Worm (Caenorhabditis elegans) whole organism, L3 larva: ENCODE results near the gene fig-1.

Experiments
- R02D3.7 ChIP-seq: fragments of 150-350 bp; optimal IDR thresholded peaks from 2 replicates; lab custom pipeline; 2014; ENCODE audit warnings: missing biosample characterization, missing genetic modification characterization
- ZK546.5 ChIP-seq: sonication (generic microtip); optimal IDR thresholded peaks from 2 replicates; lab custom pipeline; 2017; ENCODE audit warnings: missing biosample characterization, missing genetic modification characterization
- ama-1 ChIP-seq: fragments of 150-350 bp; optimal IDR thresholded peaks from 2 replicates; lab custom pipeline; 2018
- ceh-9 ChIP-seq: sonication (generic microtip); optimal IDR thresholded peaks from 2 replicates; lab custom pipeline; 2018; ENCODE audit warnings: missing biosample characterization, missing genetic modification characterization
- daf-12 ChIP-seq: fragments of 150-350 bp; optimal IDR thresholded peaks from 2 replicates; lab custom pipeline; 2014; ENCODE audit warnings: missing biosample characterization, missing genetic modification reagents, missing genetic modification characterization
- egl-27 ChIP-seq: sonication (generic microtip); optimal IDR thresholded peaks from 4 replicates; lab custom pipeline; 2017; ENCODE audit warnings: missing biosample characterization, missing genetic modification reagents, missing genetic modification characterization
- egl-5 ChIP-seq: fragments of 150-350 bp; optimal IDR thresholded peaks from 2 replicates; lab custom pipeline; 2017; ENCODE audit warnings: missing biosample characterization, missing genetic modification reagents, missing genetic modification characterization, inconsistent platforms
- elt-1 ChIP-seq: fragments of 150-350 bp; optimal IDR thresholded peaks from 2 replicates; lab custom pipeline; 2014; ENCODE audit warnings: missing biosample characterization, missing genetic modification characterization
- elt-3 ChIP-seq, 3 experiments: fragments of 150-350 bp in 1 of 3; sonication (generic microtip) in 2 of 3; optimal IDR thresholded peaks; 2 replicates in 2 of 3; 4 replicates in 1 of 3; lab custom pipeline; 2014 to 2017; ENCODE audit warnings: missing biosample characterization in 3 of 3, missing genetic modification characterization in 3 of 3
- eor-1 ChIP-seq, 2 experiments: fragments of 150-350 bp; optimal IDR thresholded peaks; 2 replicates each; lab custom pipeline; 2014 to 2018; ENCODE audit warnings: missing biosample characterization in 2 of 2, missing genetic modification characterization in 2 of 2
- fkh-10 ChIP-seq: sonication (generic microtip); optimal IDR thresholded peaks from 2 replicates; lab custom pipeline; 2017; ENCODE audit warnings: missing biosample characterization, missing genetic modification reagents, missing genetic modification characterization
- fos-1 ChIP-seq: fragments of 150-350 bp; optimal IDR thresholded peaks from 2 replicates; lab custom pipeline; 2014; ENCODE audit warnings: missing biosample characterization, missing genetic modification characterization
- hmg-11 ChIP-seq: sonication (generic microtip); optimal IDR thresholded peaks from 2 replicates; lab custom pipeline; 2016; ENCODE audit warnings: missing genetic modification characterization, missing compliant biosample characterization
- jun-1 ChIP-seq: fragments of 150-350 bp; optimal IDR thresholded peaks from 2 replicates; lab custom pipeline; 2014; ENCODE audit warnings: missing biosample characterization, missing genetic modification reagents, missing genetic modification characterization
- lin-39 ChIP-seq: fragments of 150-350 bp; optimal IDR thresholded peaks from 2 replicates; lab custom pipeline; 2018; ENCODE audit warnings: missing biosample characterization, missing genetic modification reagents, missing genetic modification characterization
- lsy-12 ChIP-seq: sonication (generic microtip); optimal IDR thresholded peaks from 2 replicates; lab custom pipeline; 2016; ENCODE audit warnings: mild to moderate bottlenecking, missing genetic modification characterization, missing compliant biosample characterization
- mdl-1 ChIP-seq: fragments of 150-350 bp; optimal IDR thresholded peaks from 2 replicates; lab custom pipeline; 2014; ENCODE audit warnings: missing biosample characterization, missing genetic modification characterization
- mml-1 ChIP-seq: fragments of 150-350 bp; sonication (generic microtip); optimal IDR thresholded peaks from 3 replicates; lab custom pipeline; 2014; ENCODE audit warnings: missing biosample characterization, missing genetic modification characterization
- nfya-1 ChIP-seq: sonication (generic microtip); optimal IDR thresholded peaks from 2 replicates; lab custom pipeline; 2017; ENCODE audit warnings: missing genetic modification characterization, mild to moderate bottlenecking, missing compliant biosample characterization, antibody characterized with exemption, moderate library complexity; ENCODE audit not compliant: insufficient read depth
- nhr-11 ChIP-seq: fragments of 150-350 bp; optimal IDR thresholded peaks from 2 replicates; lab custom pipeline; 2014; ENCODE audit warnings: missing biosample characterization, missing genetic modification characterization
- nhr-12 ChIP-seq: fragments of 150-350 bp; optimal IDR thresholded peaks from 2 replicates; lab custom pipeline; 2014; ENCODE audit warnings: missing biosample characterization, missing genetic modification characterization
- nhr-23 ChIP-seq: fragments of 150-350 bp; optimal IDR thresholded peaks from 2 replicates; lab custom pipeline; 2014; ENCODE audit warnings: missing biosample characterization, missing genetic modification reagents, missing genetic modification characterization
- nhr-237 ChIP-seq: fragments of 150-350 bp; optimal IDR thresholded peaks from 2 replicates; lab custom pipeline; 2014; ENCODE audit warnings: missing biosample characterization, missing genetic modification characterization
- nhr-25 ChIP-seq: sonication (generic microtip); optimal IDR thresholded peaks from 2 replicates; lab custom pipeline; 2017; ENCODE audit warnings: missing biosample characterization, missing genetic modification characterization
- nhr-28 ChIP-seq: fragments of 150-350 bp; optimal IDR thresholded peaks from 2 replicates; lab custom pipeline; 2014; ENCODE audit warnings: missing biosample characterization, missing genetic modification characterization
- nhr-43 ChIP-seq: sonication (generic microtip); optimal IDR thresholded peaks from 2 replicates; lab custom pipeline; 2016; ENCODE audit warnings: mild to moderate bottlenecking, missing genetic modification characterization, missing compliant biosample characterization; ENCODE audit not compliant: poor library complexity, severe bottlenecking
- nhr-67 ChIP-seq: fragments of 150-350 bp; optimal IDR thresholded peaks from 2 replicates; lab custom pipeline; 2014; ENCODE audit warnings: missing biosample characterization, missing genetic modification characterization
- nhr-77 ChIP-seq: fragments of 150-350 bp; optimal IDR thresholded peaks from 2 replicates; lab custom pipeline; 2014; ENCODE audit warnings: missing biosample characterization, missing genetic modification characterization
- pha-4 ChIP-seq: fragments of 150-350 bp; optimal IDR thresholded peaks from 2 replicates; lab custom pipeline; 2014; ENCODE audit warnings: missing biosample characterization, missing genetic modification reagents, missing genetic modification characterization
- pqm-1 ChIP-seq: fragments of 150-350 bp; optimal IDR thresholded peaks from 2 replicates; lab custom pipeline; 2017; ENCODE audit warnings: missing biosample characterization, missing genetic modification characterization, inconsistent platforms
- sea-2 ChIP-seq: fragments of 150-350 bp; sonication (generic microtip); optimal IDR thresholded peaks from 4 replicates; lab custom pipeline; 2014; ENCODE audit warnings: missing biosample characterization, missing genetic modification reagents, missing genetic modification characterization
- snpc-4 ChIP-seq: fragments of 150-350 bp; optimal IDR thresholded peaks from 2 replicates; lab custom pipeline; 2014; ENCODE audit warnings: missing biosample characterization, missing genetic modification characterization
- tbx-2 ChIP-seq: sonication (generic microtip); optimal IDR thresholded peaks from 2 replicates; lab custom pipeline; 2016; ENCODE audit warnings: mild to moderate bottlenecking, missing genetic modification characterization, missing compliant biosample characterization
- unc-39 ChIP-seq: sonication (generic microtip); optimal IDR thresholded peaks from 4 replicates; lab custom pipeline; 2017; ENCODE audit warnings: missing biosample characterization, missing genetic modification characterization
- unc-62 ChIP-seq: fragments of 150-350 bp; sonication (generic microtip); optimal IDR thresholded peaks from 4 replicates; lab custom pipeline; 2014; ENCODE audit warnings: missing biosample characterization, missing genetic modification reagents, missing genetic modification characterization
- ztf-4 ChIP-seq: fragments of 150-350 bp; optimal IDR thresholded peaks from 2 replicates; lab custom pipeline; 2014; ENCODE audit warnings: missing biosample characterization, missing genetic modification characterization

The fig-1 gene

ce11 chrV:11027740-11028139 is 46.7 kb upstream of the fig-1 start:
- TF ChIP-seq mml-1 (tag; lab: Kevin White, UChicago) (no peak), tbx-2 (tag; lab: Kevin White, UChicago) (no peak), nhr-237 (no peak), mdl-1 (no peak), nhr-12 (tag; lab: Kevin White, UChicago) (no peak), lsy-12 (tag; lab: Kevin White, UChicago) (no peak), elt-1 (tag; lab: Kevin White, UChicago) (no peak)

DNA sequence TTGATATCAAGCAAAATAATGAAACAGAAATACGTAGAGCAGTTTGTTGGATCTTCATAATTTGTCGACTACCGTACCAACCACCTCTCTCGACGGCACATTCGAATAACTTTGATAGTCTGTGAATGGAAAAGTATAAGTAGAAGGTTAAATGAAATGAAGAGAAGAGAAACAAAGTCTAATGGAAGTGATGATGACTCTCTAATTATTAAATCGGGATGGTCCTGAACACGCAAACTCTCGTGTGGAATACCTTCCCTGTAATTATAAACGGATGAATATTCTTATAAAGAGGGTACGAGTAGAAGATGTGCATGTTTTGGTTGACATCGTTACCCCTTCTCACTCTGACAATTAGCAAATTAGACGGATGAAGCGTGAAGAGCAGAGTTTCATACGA is 41.8 kb upstream of the fig-1 start, which contains the start of the genes C13G3.12 and hot-6:
TSS of gene C13G3.12 (minus strand) at position 101 of the 400 bp plus-strand sequence.
TSS of gene hot-6 (minus strand) at position 121 of the 400 bp plus-strand sequence.
- TF ChIP-seq sea-2 (no peak), fos-1 (no peak), pqm-1 (tag; lab: Kevin White, UChicago) (no peak), R02D3.7 (no peak), daf-12 (tag; lab: Kevin White, UChicago) (no peak), lsy-12 (tag; lab: Kevin White, UChicago) (no peak), elt-3 (tag; optimal IDR thresholded peaks at IDR 0.05; lab: Kevin White, UChicago) (no peak), egl-27 (tag; lab: Kevin White, UChicago) (no peak), jun-1 (tag; lab: Kevin White, UChicago) (no peak), lin-39 (tag; lab: Kevin White, UChicago) (no peak), eor-1 (tag; optimal IDR thresholded peaks at IDR 0.05; lab: Kevin White, UChicago) (no peak), egl-5 (tag; lab: Kevin White, UChicago) (no peak), pha-4 (no peak), ZK546.5 (no peak)

DNA sequence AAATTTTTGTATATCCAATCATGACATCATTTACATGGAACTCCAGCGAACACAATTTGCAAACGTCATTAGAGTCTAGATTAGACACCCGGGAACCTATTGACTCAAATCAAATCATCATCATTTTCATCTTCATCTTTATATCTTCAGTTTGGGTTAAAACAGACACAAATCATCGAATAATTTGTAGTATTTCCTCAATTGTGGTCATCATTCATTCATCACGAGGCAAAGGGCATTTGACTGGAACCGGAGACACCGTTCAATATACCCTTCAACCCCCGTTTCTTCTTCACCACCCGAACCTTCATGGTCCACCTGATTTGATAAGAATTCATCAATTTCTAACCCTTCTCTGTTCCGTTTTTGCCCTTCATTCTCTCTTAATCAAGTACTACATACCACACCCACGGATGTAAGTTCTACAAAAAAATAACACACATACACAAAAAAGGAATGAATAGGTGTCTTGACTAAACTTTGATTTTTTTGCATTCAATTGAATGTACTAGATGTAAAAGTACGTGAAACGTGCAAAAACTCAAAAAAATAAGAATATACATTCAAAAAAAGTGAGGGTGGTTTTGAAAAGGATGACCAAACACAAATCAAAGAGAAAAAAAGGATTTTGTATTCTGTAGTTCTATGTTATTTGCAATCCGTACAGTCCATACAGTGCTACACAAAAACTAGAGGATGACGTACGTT is 36.0 kb upstream of the fig-1 start:
- TF ChIP-seq eor-1 (tag; optimal IDR thresholded peaks at IDR 0.05; lab: Kevin White, UChicago): no peak
- TF ChIP-seq ztf-4 (tag; lab: Kevin White, UChicago): no peak
- no peak for TF ChIP-seq mdl-1
- TF ChIP-seq ceh-9 (tag; lab: Kevin White, UChicago): no peak
- TF ChIP-seq unc-39 (tag; lab: Kevin White, UChicago): no peak
- no peak for TF ChIP-seq nhr-25
- no peak for TF ChIP-seq nfya-1 (tag; lab: Kevin White, UChicago)
- no peak for TF ChIP-seq elt-1 (tag; lab: Kevin White, UChicago)
- no peak for TF ChIP-seq snpc-4 (tag; lab: Kevin White, UChicago)
- TF ChIP-seq nhr-67 (tag; lab: Kevin White, UChicago): no peak
- TF ChIP-seq unc-62 (GFP tag; lab: Kevin White, UChicago): no peak
- no peak for TF ChIP-seq hmg-11 (tag; lab: Kevin White, UChicago)
- TF ChIP-seq nhr-23: no peak

DNA sequence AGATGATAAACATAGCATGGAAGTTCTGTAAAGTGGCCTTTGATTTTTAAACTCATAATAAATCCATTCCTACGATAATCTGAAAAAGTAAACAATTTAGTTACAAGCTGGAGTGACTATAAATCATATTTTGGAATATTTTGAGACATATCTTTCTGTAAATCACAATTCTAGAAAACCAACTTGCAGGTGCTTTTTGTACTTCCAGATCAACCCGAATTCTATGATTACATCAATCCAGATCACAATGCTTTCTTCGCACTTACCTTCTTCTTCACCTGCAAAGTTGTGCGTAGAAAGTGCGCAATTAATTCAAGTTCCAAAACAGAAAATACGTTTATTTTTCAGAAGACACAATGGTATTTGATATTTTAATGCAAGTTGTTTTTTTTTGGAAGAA is 33.7 kb upstream of the fig-1 start:
- TF ChIP-seq pqm-1 (tag; lab: Kevin White, UChicago) (no peak), ZK546.5 (no peak), nhr-23 (no peak), eor-1 (tag; optimal IDR thresholded peaks at IDR 0.05; lab: Kevin White, UChicago) (no peak), pha-4 (no peak)

DNA sequence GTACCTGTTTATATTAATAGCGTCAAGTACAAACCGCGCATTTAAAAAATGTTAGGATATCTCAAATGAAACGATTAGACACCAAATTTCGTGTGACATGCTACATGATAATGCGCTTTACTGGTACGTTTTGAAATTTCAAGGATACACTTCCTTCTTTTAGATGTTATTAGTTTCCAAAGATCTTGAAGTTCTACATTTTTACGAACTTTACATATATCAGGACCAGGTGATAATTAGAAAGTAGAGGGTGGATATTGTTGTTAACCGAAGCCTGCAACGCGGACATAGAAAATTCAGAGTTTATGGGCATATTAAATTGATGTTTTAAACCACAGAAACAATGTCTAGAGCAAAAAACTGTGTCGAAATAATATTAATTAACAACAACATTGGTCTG is 32.2 kb upstream of the fig-1 start:
- TF ChIP-seq jun-1 (tag; lab: Kevin White, UChicago) (no peak), egl-27 (tag; lab: Kevin White, UChicago) (no peak), nfya-1 (tag; lab: Kevin White, UChicago) (no peak), nhr-77 (tag; lab: Kevin White, UChicago) (no peak), nhr-11 (tag; lab: Kevin White, UChicago) (no peak), nhr-43 (no peak), mdl-1 (no peak), nhr-28 (no peak), ama-1 (lab: Kevin White, UChicago) (no peak), ztf-4 (tag; lab: Kevin White, UChicago) (no peak), fkh-10 (GFP tag; lab: Kevin White, UChicago) (no peak)
- TF ChIP-seq, all 47 proteins: peak for 0
